Fruit fly (Drosophila melanogaster): Measurements from ENCODE around the gene mesh.

DNA sequence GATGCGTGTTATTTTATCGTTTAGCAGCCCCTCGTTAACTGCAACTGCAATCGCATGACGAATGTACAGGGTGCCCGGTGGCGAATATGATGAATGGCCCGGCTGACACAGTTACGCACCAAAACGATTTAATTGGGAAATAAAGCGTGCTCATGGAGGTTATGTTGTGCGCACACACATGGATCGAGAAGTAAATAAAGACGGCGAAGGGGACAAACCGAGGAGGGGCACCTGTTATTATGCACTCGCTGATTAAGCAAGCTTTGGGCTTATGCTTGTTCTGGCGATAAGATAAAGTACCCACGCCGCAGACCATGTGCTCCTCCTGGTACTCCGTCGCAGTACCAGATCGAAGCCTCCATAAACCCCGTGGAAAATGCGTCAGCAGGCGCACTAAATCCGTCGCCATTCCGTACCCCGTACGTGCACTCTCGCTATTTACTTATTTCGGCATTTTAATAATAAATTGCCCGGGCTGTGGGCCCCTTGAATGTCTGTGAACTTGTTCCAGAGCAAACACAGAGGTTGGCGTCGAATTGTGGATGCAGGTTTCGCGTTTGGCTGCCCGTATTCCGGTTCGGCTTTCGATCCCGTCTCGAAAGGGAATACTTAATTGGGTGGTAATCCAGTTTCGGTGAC is 29.6 kb upstream of the mesh start:
- TF ChIP-seq pan (optimal IDR thresholded peaks at IDR 0.05) = no peak
- no peak for TF ChIP-seq Dll (optimal IDR thresholded peaks at IDR 0.05)
- TF ChIP-seq psq (optimal IDR thresholded peaks at IDR 0.05) = no peak
- no peak for TF ChIP-seq usp (GFP tag; optimal IDR thresholded peaks at IDR 0.05)
- TF ChIP-seq CG8478 (optimal IDR thresholded peaks at IDR 0.05) = no peak
- TF ChIP-seq EcR (GFP tag; optimal IDR thresholded peaks at IDR 0.05) = no peak

All from whole organism.